Worm (Caenorhabditis elegans): Measurements from ENCODE around the gene ced-7.

- TF ChIP-seq nhr-76 (tag; optimal IDR thresholded peaks at IDR 0.05) (no peak), unc-62 (GFP tag; optimal IDR thresholded peaks at IDR 0.05) (no peak), ces-1 (GFP tag; optimal IDR thresholded peaks at IDR 0.05) (no peak), unc-39 (tag; optimal IDR thresholded peaks at IDR 0.05) (no peak), sptf-1 (tag; optimal IDR thresholded peaks at IDR 0.05) (no peak), elt-3 (tag; optimal IDR thresholded peaks at IDR 0.05) (no peak), cnd-1 (tag; optimal IDR thresholded peaks at IDR 0.05) (no peak)
Measured at ce11 chrIII:9526851-9527250, 53.0 kb downstream of the ced-7 start, which contains the start of gene ZK1098.6.
